Fruit fly (Drosophila melanogaster) whole organism, embryonic: ENCODE data around the gene fusl.

ENCODE experiments used
- ATbp ChIP-seq: fragments of 200-800 bp; sonication (Bioruptor generic); optimal IDR thresholded peaks from 2 replicates; lab custom pipeline; 2017; ENCODE audit warnings: missing biosample characterization, mild to moderate bottlenecking, missing genetic modification characterization, missing genetic modification reagents
- B-H2 ChIP-seq: fragments of 200-800 bp; sonication (Bioruptor generic); optimal IDR thresholded peaks from 2 replicates; lab custom pipeline; 2018; ENCODE audit warnings: missing biosample characterization, mild to moderate bottlenecking, missing genetic modification characterization
- Bteb2 ChIP-seq: fragments of 200-800 bp; sonication (Bioruptor generic); optimal IDR thresholded peaks from 2 replicates; lab custom pipeline; 2016; ENCODE audit warnings: missing biosample characterization, missing genetic modification characterization
- CG10274 ChIP-seq: fragments of 200-800 bp; sonication (Bioruptor generic); optimal IDR thresholded peaks from 3 replicates; lab custom pipeline; 2017; ENCODE audit warnings: missing biosample characterization, mild to moderate bottlenecking, missing genetic modification characterization
- CG11504 ChIP-seq: fragments of 200-800 bp; sonication (Bioruptor generic); optimal IDR thresholded peaks from 3 replicates; lab custom pipeline; 2019; ENCODE audit warnings: missing biosample characterization, mild to moderate bottlenecking, missing genetic modification characterization, moderate library complexity
- CG11695 ChIP-seq: fragments of 200-800 bp; sonication (Bioruptor generic); IDR thresholded peaks from 3 replicates; pipeline ENCODE4 v1.3.6; 2022; ENCODE audit warnings: missing biosample characterization, missing genetic modification characterization
- CG14710 ChIP-seq: fragments of 200-800 bp; sonication (Bioruptor generic); optimal IDR thresholded peaks from 3 replicates; lab custom pipeline; 2019; ENCODE audit warnings: missing biosample characterization, mild to moderate bottlenecking, missing genetic modification characterization, moderate library complexity
- CG15073 ChIP-seq: fragments of 200-800 bp; sonication (Bioruptor generic); optimal IDR thresholded peaks from 2 replicates; lab custom pipeline; 2016; ENCODE audit warnings: missing biosample characterization, missing genetic modification characterization
- CG15696 ChIP-seq: fragments of 200-800 bp; sonication (Bioruptor generic); optimal IDR thresholded peaks from 2 replicates; lab custom pipeline; 2019; ENCODE audit warnings: missing biosample characterization, mild to moderate bottlenecking, missing genetic modification characterization, moderate library complexity
- CG18262 ChIP-seq: fragments of 200-800 bp; optimal IDR thresholded peaks from 3 replicates; lab custom pipeline; 2019; ENCODE audit warnings: missing biosample characterization, mild to moderate bottlenecking, missing genetic modification characterization, moderate library complexity
- CG1832 ChIP-seq: fragments of 200-800 bp; sonication (Bioruptor generic); optimal IDR thresholded peaks from 2 replicates; lab custom pipeline; 2017; ENCODE audit warnings: missing biosample characterization, mild to moderate bottlenecking, missing genetic modification characterization, inconsistent platforms
- CG31224 ChIP-seq: fragments of 200-800 bp; sonication (Bioruptor generic); IDR thresholded peaks from 2 replicates; pipeline ENCODE4 v1.3.6; 2022; ENCODE audit warnings: missing biosample characterization, missing genetic modification characterization
- CG4282 ChIP-seq: fragments of 200-800 bp; sonication (Bioruptor generic); optimal IDR thresholded peaks from 2 replicates; lab custom pipeline; 2016; ENCODE audit warnings: missing biosample characterization, missing genetic modification characterization
- CG7357 ChIP-seq: fragments of 200-800 bp; sonication (Bioruptor generic); IDR thresholded peaks from 3 replicates; pipeline ENCODE4 v1.3.6; 2022; ENCODE audit warnings: missing biosample characterization, missing genetic modification characterization
- CG7786 ChIP-seq: fragments of 200-800 bp; sonication (Bioruptor generic); optimal IDR thresholded peaks from 2 replicates; lab custom pipeline; 2016; ENCODE audit warnings: missing biosample characterization, missing genetic modification characterization
- CG7987 ChIP-seq: fragments of 200-800 bp; sonication (Bioruptor generic); optimal IDR thresholded peaks from 2 replicates; lab custom pipeline; 2018; ENCODE audit warnings: missing biosample characterization, mild to moderate bottlenecking, missing genetic modification characterization, moderate library complexity
- CG8359 ChIP-seq: fragments of 200-800 bp; sonication (Bioruptor generic); optimal IDR thresholded peaks from 2 replicates; lab custom pipeline; 2017; ENCODE audit warnings: missing biosample characterization, mild to moderate bottlenecking, missing genetic modification characterization, borderline replicate concordance
- CG9817 ChIP-seq: fragments of 200-800 bp; sonication (Bioruptor generic); optimal IDR thresholded peaks from 2 replicates; lab custom pipeline; 2018; ENCODE audit warnings: missing biosample characterization, mild to moderate bottlenecking, missing genetic modification characterization, moderate library complexity
- Eip74EF ChIP-seq, 2 experiments: fragments of 200-800 bp in 1 of 2; fragments of >200 bp in 1 of 2; sonication (Bioruptor generic) in 1 of 2; optimal IDR thresholded peaks; 2 replicates each; lab custom pipeline; 2017 to 2019; ENCODE audit warnings: missing biosample characterization in 2 of 2, missing genetic modification characterization in 2 of 2, mild to moderate bottlenecking in 1 of 2, moderate library complexity in 1 of 2
- Hr3 ChIP-seq: fragments of 200-800 bp; sonication (Bioruptor generic); optimal IDR thresholded peaks from 3 replicates; lab custom pipeline; 2016; ENCODE audit warnings: missing biosample characterization, missing genetic modification characterization
- Hr51 ChIP-seq, 2 experiments: fragments of 200-800 bp; sonication (Bioruptor generic); optimal IDR thresholded peaks; 2 replicates in 1 of 2; 3 replicates in 1 of 2; lab custom pipeline; 2016 to 2018; ENCODE audit warnings: missing biosample characterization in 2 of 2, missing genetic modification characterization in 2 of 2, mild to moderate bottlenecking in 1 of 2, moderate library complexity in 1 of 2
- Oli ChIP-seq: fragments of 200-800 bp; sonication (Bioruptor generic); optimal IDR thresholded peaks from 2 replicates; lab custom pipeline; 2018; ENCODE audit warnings: missing biosample characterization, mild to moderate bottlenecking, missing genetic modification characterization, moderate library complexity
- Pdp1 ChIP-seq, 2 experiments: fragments of 200-800 bp; sonication (Bioruptor generic); optimal IDR thresholded peaks; 3 replicates each; lab custom pipeline; 2016; ENCODE audit warnings: missing biosample characterization in 2 of 2, missing genetic modification characterization in 2 of 2, mild to moderate bottlenecking in 1 of 2, moderate library complexity in 1 of 2
- Ptx1 ChIP-seq: fragments of 200-800 bp; sonication (Bioruptor generic); IDR thresholded peaks from 2 replicates; pipeline ENCODE4 v1.3.6; 2022; ENCODE audit warnings: missing biosample characterization, missing genetic modification characterization
- Six4 ChIP-seq: fragments of 200-800 bp; sonication (Bioruptor generic); optimal IDR thresholded peaks from 2 replicates; lab custom pipeline; 2016; ENCODE audit warnings: missing biosample characterization, missing genetic modification characterization
- Sox102F ChIP-seq: fragments of 200-800 bp; sonication (Bioruptor generic); optimal IDR thresholded peaks from 2 replicates; lab custom pipeline; 2018; ENCODE audit warnings: missing biosample characterization, mild to moderate bottlenecking, missing genetic modification characterization, moderate library complexity
- Usf ChIP-seq: fragments of 200-800 bp; sonication (Bioruptor generic); optimal IDR thresholded peaks from 2 replicates; lab custom pipeline; 2017; ENCODE audit warnings: missing genotype, missing biosample characterization, missing genetic modification characterization
- ap ChIP-seq: fragments of 200-800 bp; sonication (Bioruptor generic); IDR thresholded peaks from 2 replicates; pipeline ENCODE4 v1.3.6; 2022; ENCODE audit warnings: missing biosample characterization, missing genetic modification characterization
- bsh ChIP-seq, 2 experiments: fragments of 200-800 bp; sonication (Bioruptor generic); optimal IDR thresholded peaks; 2 replicates each; lab custom pipeline; 2017 to 2018; ENCODE audit warnings: mild to moderate bottlenecking in 2 of 2, missing biosample characterization in 2 of 2, missing genetic modification characterization in 2 of 2, moderate library complexity in 1 of 2
- caup ChIP-seq: fragments of 200-800 bp; sonication (Bioruptor generic); optimal IDR thresholded peaks from 3 replicates; lab custom pipeline; 2017; ENCODE audit warnings: missing biosample characterization, mild to moderate bottlenecking, missing genetic modification characterization, moderate library complexity; ENCODE audit not compliant: severe bottlenecking
- chm ChIP-seq: fragments of 200-800 bp; sonication (Bioruptor generic); IDR thresholded peaks from 2 replicates; pipeline ENCODE4 v1.3.6; 2022; ENCODE audit warnings: missing biosample characterization, missing genetic modification characterization
- crol ChIP-seq: fragments of 200-800 bp; sonication (Bioruptor generic); IDR thresholded peaks from 2 replicates; pipeline ENCODE4 v1.3.6; 2022; ENCODE audit warnings: missing biosample characterization, missing genetic modification characterization
- dmrt99B ChIP-seq: fragments of 200-800 bp; sonication (Bioruptor generic); optimal IDR thresholded peaks from 2 replicates; lab custom pipeline; 2018; ENCODE audit warnings: missing biosample characterization, mild to moderate bottlenecking, missing genetic modification characterization, moderate library complexity
- emc ChIP-seq: fragments of 200-800 bp; sonication (Bioruptor generic); optimal IDR thresholded peaks from 2 replicates; lab custom pipeline; 2016; ENCODE audit warnings: missing biosample characterization, missing genetic modification characterization
- eve ChIP-seq, 2 experiments: fragments of >200 bp; optimal IDR thresholded peaks; 2 replicates each; lab custom pipeline; 2017; ENCODE audit warnings: missing biosample characterization in 2 of 2, missing genetic modification characterization in 2 of 2
- ind ChIP-seq: fragments of 200-800 bp; sonication (Bioruptor generic); optimal IDR thresholded peaks from 3 replicates; lab custom pipeline; 2016; ENCODE audit warnings: missing biosample characterization, missing genetic modification characterization
- jumu ChIP-seq: fragments of 200-800 bp; sonication (Bioruptor generic); optimal IDR thresholded peaks from 3 replicates; lab custom pipeline; 2016; ENCODE audit warnings: missing biosample characterization, missing genetic modification characterization
- ken ChIP-seq: fragments of 200-800 bp; sonication (Bioruptor generic); IDR thresholded peaks from 3 replicates; pipeline ENCODE4 v1.3.6; 2022; ENCODE audit warnings: missing biosample characterization, missing genetic modification characterization
- lola ChIP-seq, 3 experiments: fragments of >200 bp in 2 of 3; fragments of 200-800 bp in 1 of 3; sonication (Bioruptor generic) in 1 of 3; optimal IDR thresholded peaks; 2 replicates each; lab custom pipeline; 2017 to 2019; ENCODE audit warnings: missing biosample characterization in 3 of 3, missing genetic modification characterization in 3 of 3, mild to moderate bottlenecking in 1 of 3, moderate library complexity in 1 of 3
- mirr ChIP-seq: fragments of 200-800 bp; sonication (Bioruptor generic); optimal IDR thresholded peaks from 3 replicates; lab custom pipeline; 2018; ENCODE audit warnings: missing biosample characterization, mild to moderate bottlenecking, missing genetic modification characterization
- pum ChIP-seq: fragments of 200-800 bp; sonication (Bioruptor generic); optimal IDR thresholded peaks from 2 replicates; lab custom pipeline; 2016; ENCODE audit warnings: missing biosample characterization, missing genetic modification characterization
- row ChIP-seq: fragments of 200-800 bp; sonication (Bioruptor generic); IDR thresholded peaks from 3 replicates; pipeline ENCODE4 v1.3.6; 2022; ENCODE audit warnings: missing biosample characterization, missing genetic modification characterization
- sc ChIP-seq, 3 experiments: fragments of >200 bp in 2 of 3; fragments of 200-800 bp in 1 of 3; sonication (Bioruptor generic) in 1 of 3; optimal IDR thresholded peaks; 2 replicates in 2 of 3; 3 replicates in 1 of 3; lab custom pipeline; 2017; ENCODE audit warnings: mild to moderate bottlenecking in 1 of 3, missing biosample characterization in 1 of 3, missing genetic modification characterization in 1 of 3, missing genetic modification reagents in 1 of 3
- schlank ChIP-seq: fragments of 200-800 bp; sonication (Bioruptor generic); optimal IDR thresholded peaks from 2 replicates; lab custom pipeline; 2018; ENCODE audit warnings: missing biosample characterization, mild to moderate bottlenecking, missing genetic modification characterization
- sens ChIP-seq: fragments of 200-800 bp; sonication (Bioruptor generic); peaks from one replicate; lab custom pipeline; 2016; ENCODE audit warnings: missing biosample characterization, missing genetic modification characterization
- zfh1 ChIP-seq: fragments of 200-800 bp; sonication (Bioruptor generic); IDR thresholded peaks from 3 replicates; pipeline ENCODE4 v1.3.6; 2022; ENCODE audit warnings: missing biosample characterization, missing genetic modification characterization

Gene fusl

DNA sequence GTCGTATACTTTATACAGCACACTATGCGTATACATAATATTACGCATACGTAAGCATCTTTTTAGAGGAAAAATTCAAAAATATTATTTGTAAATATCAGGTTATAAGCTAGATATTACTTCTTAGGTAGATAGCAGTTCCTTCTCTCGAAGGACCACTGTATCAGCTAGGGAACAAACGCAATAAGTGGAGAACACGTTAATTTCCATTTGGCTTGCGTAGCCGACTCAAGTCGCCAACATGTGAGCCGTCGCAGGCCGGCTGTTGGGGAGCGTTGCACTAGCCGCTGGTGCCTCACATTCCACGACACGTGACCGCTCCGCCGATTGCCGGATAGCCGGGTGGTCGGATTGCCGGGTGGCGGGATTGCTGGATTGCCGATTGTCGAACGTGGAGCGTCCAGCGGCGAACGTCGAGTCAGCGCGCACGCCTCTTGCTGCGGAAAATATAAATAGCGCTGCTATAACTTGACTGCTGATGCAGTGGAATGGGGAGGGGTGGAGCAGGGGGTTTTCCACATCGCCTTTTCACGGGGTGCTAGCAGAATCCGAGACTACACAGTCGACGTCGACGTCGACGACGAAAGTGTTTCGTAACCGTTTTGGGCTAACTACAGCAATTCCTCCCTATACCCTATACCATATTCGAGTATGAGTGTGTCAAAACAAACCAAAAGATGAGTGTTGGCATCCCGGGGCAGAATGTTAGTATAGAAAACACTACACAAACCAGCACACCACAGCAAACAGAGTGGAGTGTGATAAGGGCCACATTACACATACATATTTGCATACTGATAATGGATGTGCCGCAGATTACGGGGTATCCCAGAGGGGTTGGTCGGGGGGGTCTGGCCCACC, 34.6 kb downstream of the fusl start (continued):
- TF ChIP-seq CG8359 (peak; percentile 23), CG18262 (peak; percentile 16), Bteb2 (no peak), CG11695 (no peak), CG4282 (GFP tag; lab: Kevin White, UChicago) (no peak), CG15696 (tag; lab: Kevin White, UChicago) (no peak), CG9817 (tag; lab: Kevin White, UChicago) (no peak), B-H2 (no peak), CG15073 (GFP tag; lab: Kevin White, UChicago) (no peak), CG14710 (tag; lab: Kevin White, UChicago) (peak; percentile 10), caup (GFP tag; lab: Kevin White, UChicago) (no peak), jumu (GFP tag; lab: Kevin White, UChicago) (no peak), ap (no peak)

dm6 chr2L:5302692-5303043, 35.2 kb downstream of the fusl start:
- TF ChIP-seq Usf (GFP tag; lab: Kevin White, UChicago) (no peak), zfh1 (0 out of 3 replicates have a peak, but pooled peaks have one; percentile 17)

DNA sequence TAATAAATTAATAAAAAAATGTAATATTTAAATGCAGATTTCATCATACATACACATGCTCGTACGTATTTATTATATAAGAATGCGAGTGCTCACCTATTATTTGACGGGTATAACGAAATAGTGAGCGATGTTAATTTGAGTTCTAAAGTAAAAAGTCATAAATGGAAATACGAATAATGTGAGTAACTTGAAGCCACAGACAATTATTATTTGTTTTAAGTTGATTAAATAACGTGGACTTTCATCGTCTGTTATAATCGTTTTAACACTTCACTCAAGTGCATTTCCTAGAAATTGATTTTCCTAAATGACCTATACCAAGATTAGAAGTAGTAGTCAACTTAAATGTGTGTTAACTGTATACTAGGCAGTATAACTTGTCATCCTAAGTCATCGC, 35.6 kb downstream of the fusl start:
- TF ChIP-seq Sox102F (GFP tag; lab: Kevin White, UChicago), result peak; percentile 27
- TF ChIP-seq row, result peak; percentile 27; the same call in 2 of the 3 replicates
- TF ChIP-seq sens, result peak; percentile 72
- TF ChIP-seq ken (GFP tag; lab: Robert Waterston, UW), result 0 out of 3 replicates have a peak, but pooled peaks have one; percentile 14
- no peak for TF ChIP-seq emc
- no peak for TF ChIP-seq CG7357 (GFP tag; lab: Robert Waterston, UW)
- peak; percentile 24 for TF ChIP-seq dmrt99B
- TF ChIP-seq sc (optimal IDR thresholded peaks at IDR 0.05; lab: Kevin White, UChicago), result no peak
- no peak for TF ChIP-seq sc (GFP tag; optimal IDR thresholded peaks at IDR 0.05; lab: Kevin White, UChicago)
- no peak for TF ChIP-seq ind (GFP tag; lab: Kevin White, UChicago)
- TF ChIP-seq chm (GFP tag; lab: Robert Waterston, UW), result no peak
- no peak for TF ChIP-seq ATbp (GFP tag; lab: Kevin White, UChicago)
- no peak for TF ChIP-seq CG7987
- TF ChIP-seq lola (GFP tag; optimal IDR thresholded peaks at IDR 0.05; lab: Kevin White, UChicago), result no peak
- no peak for TF ChIP-seq Hr3 (GFP tag; lab: Kevin White, UChicago)
- no peak for TF ChIP-seq Six4
- TF ChIP-seq Hr51 (GFP tag; optimal IDR thresholded peaks at IDR 0.05; lab: Kevin White, UChicago), result no peak
- TF ChIP-seq eve (GFP tag; optimal IDR thresholded peaks at IDR 0.05; lab: Kevin White, UChicago), result no peak
- TF ChIP-seq Eip74EF (GFP tag; optimal IDR thresholded peaks at IDR 0.05; lab: Kevin White, UChicago), result no peak
- TF ChIP-seq Pdp1 (GFP tag; optimal IDR thresholded peaks at IDR 0.05; lab: Kevin White, UChicago), result peak in 1 of 2 experiments; percentile 64
- TF ChIP-seq mirr, result no peak
- peak in 1 of 2 experiments; percentile 3 for TF ChIP-seq bsh (GFP tag; optimal IDR thresholded peaks at IDR 0.05; lab: Kevin White, UChicago)
- no peak for TF ChIP-seq schlank (tag; lab: Kevin White, UChicago)
- TF ChIP-seq CG7786 (GFP tag; lab: Kevin White, UChicago), result no peak
- no peak for TF ChIP-seq CG10274 (GFP tag; lab: Kevin White, UChicago)
- TF ChIP-seq CG31224, result no peak
- no peak for TF ChIP-seq CG1832 (GFP tag; lab: Kevin White, UChicago)
- TF ChIP-seq CG11504 (tag; lab: Kevin White, UChicago), result peak; percentile 5
- peak; percentile 22 for TF ChIP-seq Oli (tag; lab: Kevin White, UChicago)
- peak; percentile 17; the same call in 1 of the 2 replicates for TF ChIP-seq Ptx1
- TF ChIP-seq pum (GFP tag; lab: Kevin White, UChicago), result no peak
- no peak for TF ChIP-seq crol (GFP tag; lab: Robert Waterston, UW)
